Worm (Caenorhabditis elegans): ENCODE data around the gene E_BE45912.2.

Gene E_BE45912.2

ce11 chrIII:1074152-1074551, 43.2 kb upstream of the E_BE45912.2 start:
- TF ChIP-seq C04F5.9 (tag; optimal IDR thresholded peaks at IDR 0.05) (no peak), nhr-71 (tag; optimal IDR thresholded peaks at IDR 0.05) (no peak), irx-1 (tag; optimal IDR thresholded peaks at IDR 0.05) (no peak), lsy-2 (tag; optimal IDR thresholded peaks at IDR 0.05) (no peak), jun-1 (tag; optimal IDR thresholded peaks at IDR 0.05) (no peak), snpc-4 (tag; optimal IDR thresholded peaks at IDR 0.05) (no peak), isw-1 (GFP tag; IDR thresholded peaks at IDR 0.05) (no peak), swsn-7 (tag; optimal IDR thresholded peaks at IDR 0.05) (no peak), egl-27 (tag; optimal IDR thresholded peaks at IDR 0.05) (no peak), hlh-4 (tag; optimal IDR thresholded peaks at IDR 0.05) (no peak)

ce11 chrIII:1059961-1060360, 29.1 kb upstream of the E_BE45912.2 start, which contains the start of gene BE0003N10.6:
Gene BE0003N10.6, minus strand, starts transcription at chrIII:1060061.
- TF ChIP-seq efl-1 (optimal IDR thresholded peaks at IDR 0.05) (no peak), efl-1 (GFP tag; optimal IDR thresholded peaks at IDR 0.05 in 1 of 2) (peak in 1 of 2 experiments; percentile 66), nhr-237 (tag; optimal IDR thresholded peaks at IDR 0.05) (no peak)

- TF ChIP-seq nhr-77 (tag; optimal IDR thresholded peaks at IDR 0.05) (no peak), efl-3 (GFP tag; optimal IDR thresholded peaks at IDR 0.05) (no peak), hlh-4 (tag; optimal IDR thresholded peaks at IDR 0.05) (no peak), efl-1 (optimal IDR thresholded peaks at IDR 0.05) (no peak), efl-1 (GFP tag; optimal IDR thresholded peaks at IDR 0.05 in 1 of 2) (no peak), lin-13 (GFP tag; optimal IDR thresholded peaks at IDR 0.05) (no peak), unc-30 (tag; optimal IDR thresholded peaks at IDR 0.05) (no peak), dpl-1 (GFP tag; optimal IDR thresholded peaks at IDR 0.05) (no peak), ztf-11 (tag; optimal IDR thresholded peaks at IDR 0.05) (no peak), nhr-84 (tag; optimal IDR thresholded peaks at IDR 0.05) (no peak), ama-1 (optimal IDR thresholded peaks at IDR 0.05) (no peak), ceh-90 (tag; optimal IDR thresholded peaks at IDR 0.05) (no peak), lin-14 (GFP tag; optimal IDR thresholded peaks at IDR 0.05) (no peak), lin-15B (tag; optimal IDR thresholded peaks at IDR 0.05) (no peak), ets-5 (GFP tag; IDR thresholded peaks at IDR 0.05) (no peak), mab-9 (GFP tag; IDR thresholded peaks at IDR 0.05) (no peak), xbp-1 (tag; optimal IDR thresholded peaks at IDR 0.05) (no peak), jun-1 (tag; optimal IDR thresholded peaks at IDR 0.05) (no peak), vab-15 (tag; optimal IDR thresholded peaks at IDR 0.05) (no peak)
These were observed 28.0 kb upstream of the E_BE45912.2 start for ce11 chrIII:1058881-1059280.

- no peak for TF ChIP-seq pqm-1 (tag; optimal IDR thresholded peaks at IDR 0.05)
These were observed 27.2 kb upstream of the E_BE45912.2 start for ce11 chrIII:1058074-1058473.

- TF ChIP-seq ceh-63 (GFP tag; optimal IDR thresholded peaks at IDR 0.05) (no peak), pag-3 (tag; optimal IDR thresholded peaks at IDR 0.05; ENCODE audit: borderline replicate concordance, insufficient read depth) (no peak), blmp-1 (tag; optimal IDR thresholded peaks at IDR 0.05) (peak; percentile 74), elt-3 (tag; optimal IDR thresholded peaks at IDR 0.05) (no peak), mef-2 (tag; optimal IDR thresholded peaks at IDR 0.05) (no peak), nhr-12 (tag; optimal IDR thresholded peaks at IDR 0.05) (no peak), ceh-8 (GFP tag; optimal IDR thresholded peaks at IDR 0.05) (no peak), efl-1 (optimal IDR thresholded peaks at IDR 0.05) (no peak), efl-1 (GFP tag; optimal IDR thresholded peaks at IDR 0.05 in 1 of 2) (peak in 1 of 2 experiments; percentile 63), snpc-4 (tag; optimal IDR thresholded peaks at IDR 0.05) (no peak), jun-1 (tag; optimal IDR thresholded peaks at IDR 0.05) (no peak), skn-1 (tag; optimal IDR thresholded peaks at IDR 0.05) (no peak), sup-37 (GFP tag; optimal IDR thresholded peaks at IDR 0.05) (no peak), fkh-10 (GFP tag; optimal IDR thresholded peaks at IDR 0.05) (no peak), ces-1 (GFP tag; optimal IDR thresholded peaks at IDR 0.05) (no peak), nhr-11 (tag; optimal IDR thresholded peaks at IDR 0.05) (no peak)
These were observed 23.2 kb upstream of the E_BE45912.2 start for ce11 chrIII:1054096-1054495.

Measured in whole organism, L1 larva.